Worm (Caenorhabditis elegans) whole organism, L4 larva: Measurements from ENCODE around the gene nlp-47.

Source experiments
- ama-1 ChIP-seq: fragments of 150-350 bp; optimal IDR thresholded peaks from 2 replicates; lab custom pipeline; 2014; ENCODE audit warnings: inconsistent platforms, mixed read lengths
- ceh-28 ChIP-seq: fragments of 150-350 bp; optimal IDR thresholded peaks from 2 replicates; lab custom pipeline; 2014; ENCODE audit warnings: missing biosample characterization, missing genetic modification reagents, missing genetic modification characterization
- daf-8 ChIP-seq: fragments of 200-800 bp; sonication (Bioruptor generic); IDR thresholded peaks from 2 replicates; pipeline ENCODE4 v1.3.6; 2022; ENCODE audit warnings: missing genetic modification characterization, missing compliant biosample characterization
- dve-1 ChIP-seq: sonication (generic microtip); optimal IDR thresholded peaks from 2 replicates; lab custom pipeline; 2017; ENCODE audit warnings: antibody characterized with exemption, mild to moderate bottlenecking, missing genetic modification characterization, missing compliant biosample characterization; ENCODE audit not compliant: insufficient read depth
- egl-43 ChIP-seq: fragments of 200-800 bp; sonication (Bioruptor generic); IDR thresholded peaks from 2 replicates; pipeline ENCODE4 v1.3.6; 2022; ENCODE audit warnings: missing genetic modification reagents, missing genetic modification characterization, missing compliant biosample characterization
- nhr-28 ChIP-seq: fragments of 150-350 bp; optimal IDR thresholded peaks from 2 replicates; lab custom pipeline; 2014; ENCODE audit warnings: missing biosample characterization, missing genetic modification characterization

ce11 chrIV:5287190-5287589 lies 3.5 kb upstream of the nlp-47 start:
- TF ChIP-seq dve-1 (tag; lab: Kevin White, UChicago) = no peak
- TF ChIP-seq ceh-28 (tag; lab: Kevin White, UChicago) = no peak
- no peak for TF ChIP-seq egl-43 (GFP tag; lab: Robert Waterston, UW)
- TF ChIP-seq nhr-28 (tag; lab: Kevin White, UChicago) = no peak
- TF ChIP-seq ama-1 (lab: Kevin White, UChicago) = no peak
- no peak for TF ChIP-seq daf-8 (GFP tag; lab: Robert Waterston, UW)
